Fruit fly (Drosophila melanogaster) whole organism, embryonic: ENCODE results near the gene eIF3d2.

Experiments used
- Bteb2 ChIP-seq: fragments of 200-800 bp; sonication (Bioruptor generic); optimal IDR thresholded peaks from 2 replicates; lab custom pipeline; 2016; ENCODE audit warnings: missing biosample characterization, missing genetic modification characterization
- CG10321 ChIP-seq: fragments of 200-800 bp; sonication (Bioruptor generic); IDR thresholded peaks from 2 replicates; pipeline ENCODE4 v1.3.6; 2022; ENCODE audit warnings: missing biosample characterization, missing genetic modification characterization
- CG11247 ChIP-seq: fragments of 200-800 bp; sonication (Bioruptor generic); IDR thresholded peaks from 2 replicates; pipeline ENCODE4 v1.3.6; 2022; ENCODE audit warnings: missing biosample characterization, missing genetic modification characterization
- CG11456 ChIP-seq: fragments of 200-800 bp; sonication (Bioruptor generic); IDR thresholded peaks from 3 replicates; pipeline ENCODE4 v1.3.6; 2022; ENCODE audit warnings: missing biosample characterization, missing genetic modification characterization
- CG11560 ChIP-seq: fragments of 200-800 bp; sonication (Bioruptor generic); IDR thresholded peaks from 3 replicates; pipeline ENCODE4 v1.3.6; 2022; ENCODE audit warnings: missing biosample characterization, missing genetic modification characterization
- CG12659 ChIP-seq: fragments of 200-800 bp; sonication (Bioruptor generic); optimal IDR thresholded peaks from 3 replicates; lab custom pipeline; 2017; ENCODE audit warnings: mild to moderate bottlenecking, missing biosample characterization, missing genetic modification reagents, missing genetic modification characterization
- CG13287 ChIP-seq: fragments of 200-800 bp; sonication (Bioruptor generic); IDR thresholded peaks from 2 replicates; pipeline ENCODE4 v1.3.6; 2022; ENCODE audit warnings: missing biosample characterization, missing genetic modification characterization; ENCODE audit not compliant: partially characterized antibody
- CG14965 ChIP-seq: fragments of 200-800 bp; sonication (Bioruptor generic); optimal IDR thresholded peaks from 2 replicates; lab custom pipeline; 2016; ENCODE audit warnings: missing biosample characterization, missing genetic modification characterization, borderline replicate concordance
- CG1603 ChIP-seq: fragments of 200-800 bp; sonication (Bioruptor generic); optimal IDR thresholded peaks from 2 replicates; lab custom pipeline; 2019; ENCODE audit warnings: missing biosample characterization, mild to moderate bottlenecking, missing genetic modification characterization, moderate library complexity
- CG2199 ChIP-seq: fragments of 200-800 bp; sonication (Bioruptor generic); IDR thresholded peaks from 3 replicates; pipeline ENCODE4 v1.3.6; 2022; ENCODE audit warnings: missing biosample characterization, missing genetic modification characterization
- CG30020 ChIP-seq: fragments of 200-800 bp; optimal IDR thresholded peaks from 2 replicates; lab custom pipeline; 2019; ENCODE audit warnings: missing biosample characterization, mild to moderate bottlenecking, missing genetic modification characterization, moderate library complexity
- CG31441 ChIP-seq: fragments of 200-800 bp; sonication (Bioruptor generic); IDR thresholded peaks from 2 replicates; pipeline ENCODE4 v1.3.6; 2022; ENCODE audit warnings: missing biosample characterization, missing genetic modification characterization
- CG32767 ChIP-seq: fragments of 200-800 bp; sonication (Bioruptor generic); IDR thresholded peaks from 2 replicates; pipeline ENCODE4 v1.3.6; 2022; ENCODE audit warnings: missing biosample characterization, missing genetic modification characterization
- CG33213 ChIP-seq: fragments of 200-800 bp; sonication (Bioruptor generic); optimal IDR thresholded peaks from 3 replicates; lab custom pipeline; 2016; ENCODE audit warnings: missing biosample characterization, missing genetic modification characterization
- CG3407 ChIP-seq: fragments of 200-800 bp; sonication (Bioruptor generic); optimal IDR thresholded peaks from 2 replicates; lab custom pipeline; 2018; ENCODE audit warnings: missing biosample characterization, mild to moderate bottlenecking, missing genetic modification characterization
- CG42726 ChIP-seq: fragments of 200-800 bp; sonication (Bioruptor generic); IDR thresholded peaks from 2 replicates; pipeline ENCODE4 v1.3.6; 2022; ENCODE audit warnings: missing biosample characterization, missing genetic modification characterization; ENCODE audit not compliant: partially characterized antibody
- CG4282 ChIP-seq: fragments of 200-800 bp; sonication (Bioruptor generic); optimal IDR thresholded peaks from 2 replicates; lab custom pipeline; 2016; ENCODE audit warnings: missing biosample characterization, missing genetic modification characterization
- CG4854 ChIP-seq: fragments of 200-800 bp; sonication (Bioruptor generic); optimal IDR thresholded peaks from 2 replicates; lab custom pipeline; 2016; ENCODE audit warnings: missing biosample characterization, missing genetic modification characterization, inconsistent platforms
- CG6272 ChIP-seq: fragments of 200-800 bp; sonication (Bioruptor generic); IDR thresholded peaks from 2 replicates; pipeline ENCODE4 v1.3.6; 2022; ENCODE audit warnings: missing biosample characterization, missing genetic modification characterization
- CG7928 ChIP-seq: fragments of 200-800 bp; sonication (Bioruptor generic); optimal IDR thresholded peaks from 2 replicates; lab custom pipeline; 2017; ENCODE audit warnings: missing biosample characterization, mild to moderate bottlenecking, missing genetic modification characterization
- CG8765 ChIP-seq: fragments of 200-800 bp; sonication (Bioruptor generic); IDR thresholded peaks from 2 replicates; pipeline ENCODE4 v1.3.6; 2022; ENCODE audit warnings: missing biosample characterization, missing genetic modification characterization
- CG9437 ChIP-seq: fragments of 200-800 bp; sonication (Bioruptor generic); optimal IDR thresholded peaks from 2 replicates; lab custom pipeline; 2018; ENCODE audit warnings: missing biosample characterization, mild to moderate bottlenecking, missing genetic modification characterization
- CTCF ChIP-seq: fragments of 200-800 bp; sonication (Bioruptor generic); optimal IDR thresholded peaks from 2 replicates; lab custom pipeline; 2017; ENCODE audit warnings: missing biosample characterization, mild to moderate bottlenecking, missing genetic modification characterization, moderate library complexity
- Deaf1 ChIP-seq: fragments of 200-800 bp; optimal IDR thresholded peaks from 3 replicates; lab custom pipeline; 2019; ENCODE audit warnings: missing biosample characterization, mild to moderate bottlenecking, missing genetic modification characterization, moderate library complexity
- Dip2 ChIP-seq: fragments of 200-800 bp; sonication (Bioruptor generic); IDR thresholded peaks from 2 replicates; pipeline ENCODE4 v1.3.6; 2022; ENCODE audit warnings: missing biosample characterization, missing genetic modification characterization
- Ets65A ChIP-seq: fragments of 200-800 bp; sonication (Bioruptor generic); peaks from one replicate; lab custom pipeline; 2016; ENCODE audit warnings: missing biosample characterization, missing genetic modification characterization
- GATAe ChIP-seq: fragments of 200-800 bp; sonication (Bioruptor generic); conservative IDR thresholded peaks from 2 replicates; pipeline ENCODE4 v1.3.6; 2022; ENCODE audit warnings: missing biosample characterization, missing genetic modification characterization
- HmgD ChIP-seq: fragments of 200-800 bp; sonication (Bioruptor generic); optimal IDR thresholded peaks from 3 replicates; lab custom pipeline; 2016; ENCODE audit warnings: missing biosample characterization, missing genetic modification characterization
- Meics ChIP-seq: fragments of 200-800 bp; sonication (Bioruptor generic); optimal IDR thresholded peaks from 2 replicates; lab custom pipeline; 2017; ENCODE audit warnings: missing biosample characterization, mild to moderate bottlenecking, missing genetic modification characterization
- NFAT ChIP-seq: fragments of 200-800 bp; sonication (Bioruptor generic); IDR thresholded peaks from 2 replicates; pipeline ENCODE4 v1.3.6; 2022; ENCODE audit warnings: missing biosample characterization, missing genetic modification characterization
- Ptx1 ChIP-seq: fragments of 200-800 bp; sonication (Bioruptor generic); IDR thresholded peaks from 2 replicates; pipeline ENCODE4 v1.3.6; 2022; ENCODE audit warnings: missing biosample characterization, missing genetic modification characterization
- Rfx ChIP-seq: fragments of 200-800 bp; sonication (Bioruptor generic); IDR thresholded peaks from 2 replicates; pipeline ENCODE4 v1.3.6; 2022; ENCODE audit warnings: missing biosample characterization, missing genetic modification characterization
- Sry-β ChIP-seq: fragments of 200-800 bp; sonication (Bioruptor generic); optimal IDR thresholded peaks from 2 replicates; lab custom pipeline; 2018; ENCODE audit warnings: missing biosample characterization, mild to moderate bottlenecking, missing genetic modification characterization, moderate library complexity
- bigmax ChIP-seq: fragments of 200-800 bp; sonication (Bioruptor generic); optimal IDR thresholded peaks from 2 replicates; lab custom pipeline; 2018; ENCODE audit warnings: missing biosample characterization, mild to moderate bottlenecking, missing genetic modification characterization
- chm ChIP-seq: fragments of 200-800 bp; sonication (Bioruptor generic); IDR thresholded peaks from 2 replicates; pipeline ENCODE4 v1.3.6; 2022; ENCODE audit warnings: missing biosample characterization, missing genetic modification characterization
- ci ChIP-seq: fragments of 200-800 bp; sonication (Bioruptor generic); IDR thresholded peaks from 3 replicates; pipeline ENCODE4 v1.3.6; 2022; ENCODE audit warnings: missing biosample characterization, missing genetic modification characterization
- en ChIP-seq: fragments of 200-800 bp; sonication (Bioruptor generic); optimal IDR thresholded peaks from 2 replicates; lab custom pipeline; 2016; ENCODE audit warnings: missing biosample characterization, missing genetic modification characterization
- gfzf ChIP-seq: fragments of 200-800 bp; sonication (Bioruptor generic); optimal IDR thresholded peaks from 2 replicates; lab custom pipeline; 2016; ENCODE audit warnings: missing biosample characterization, mild to moderate bottlenecking, missing genetic modification characterization, moderate library complexity
- ken ChIP-seq: fragments of 200-800 bp; sonication (Bioruptor generic); IDR thresholded peaks from 3 replicates; pipeline ENCODE4 v1.3.6; 2022; ENCODE audit warnings: missing biosample characterization, missing genetic modification characterization
- knrl ChIP-seq: fragments of 200-800 bp; sonication (Bioruptor generic); IDR thresholded peaks from 3 replicates; pipeline ENCODE4 v1.3.6; 2022; ENCODE audit warnings: missing biosample characterization, missing genetic modification characterization; ENCODE audit not compliant: partially characterized antibody
- luna ChIP-seq: fragments of 200-800 bp; sonication (Bioruptor generic); optimal IDR thresholded peaks from 2 replicates; lab custom pipeline; 2016; ENCODE audit warnings: missing biosample characterization, missing genetic modification characterization
- phol ChIP-seq: fragments of 200-800 bp; sonication (Bioruptor generic); optimal IDR thresholded peaks from 3 replicates; lab custom pipeline; 2018; ENCODE audit warnings: missing biosample characterization, mild to moderate bottlenecking, missing genetic modification characterization, moderate library complexity
- pita ChIP-seq: fragments of 200-800 bp; sonication (Bioruptor generic); optimal IDR thresholded peaks from 2 replicates; lab custom pipeline; 2017; ENCODE audit warnings: missing biosample characterization, mild to moderate bottlenecking, missing genetic modification characterization
- prd ChIP-seq, 3 experiments: fragments of >200 bp in 2 of 3; fragments of 200-800 bp in 1 of 3; sonication (Bioruptor generic) in 1 of 3; optimal IDR thresholded peaks in 2 of 3; IDR thresholded peaks in 1 of 3; 2 replicates in 2 of 3; 3 replicates in 1 of 3; pipeline versions ENCODE4 v1.3.6 to Lab custom; 2017 to 2022; ENCODE audit warnings: missing biosample characterization in 1 of 3, missing genetic modification characterization in 1 of 3
- repo ChIP-seq: fragments of 200-800 bp; sonication (Bioruptor generic); optimal IDR thresholded peaks from 2 replicates; lab custom pipeline; 2016; ENCODE audit warnings: missing biosample characterization, missing genetic modification characterization
- sens-2 ChIP-seq: fragments of 200-800 bp; sonication (Bioruptor generic); IDR thresholded peaks from 2 replicates; pipeline ENCODE4 v1.3.6; 2022; ENCODE audit warnings: missing biosample characterization, missing genetic modification characterization
- sisA ChIP-seq: fragments of 200-800 bp; sonication (Bioruptor generic); IDR thresholded peaks from 2 replicates; pipeline ENCODE4 v1.3.6; 2022; ENCODE audit warnings: missing biosample characterization, missing genetic modification characterization
- sug ChIP-seq: fragments of 200-800 bp; optimal IDR thresholded peaks from 2 replicates; lab custom pipeline; 2019; ENCODE audit warnings: missing biosample characterization, mild to moderate bottlenecking, missing genetic modification characterization, moderate library complexity
- tgo ChIP-seq: fragments of 200-800 bp; sonication (Bioruptor generic); IDR thresholded peaks from 3 replicates; pipeline ENCODE4 v1.3.6; 2022; ENCODE audit warnings: missing biosample characterization, missing genetic modification characterization
- vnd ChIP-seq: fragments of 200-800 bp; sonication (Bioruptor generic); IDR thresholded peaks from 3 replicates; pipeline ENCODE4 v1.3.6; 2022; ENCODE audit warnings: missing biosample characterization, missing genetic modification characterization; ENCODE audit not compliant: partially characterized antibody
- zen ChIP-seq: fragments of 200-800 bp; sonication (Bioruptor generic); optimal IDR thresholded peaks from 3 replicates; lab custom pipeline; 2018; ENCODE audit warnings: missing biosample characterization, mild to moderate bottlenecking, missing genetic modification characterization, moderate library complexity

eIF3d2 gene

DNA sequence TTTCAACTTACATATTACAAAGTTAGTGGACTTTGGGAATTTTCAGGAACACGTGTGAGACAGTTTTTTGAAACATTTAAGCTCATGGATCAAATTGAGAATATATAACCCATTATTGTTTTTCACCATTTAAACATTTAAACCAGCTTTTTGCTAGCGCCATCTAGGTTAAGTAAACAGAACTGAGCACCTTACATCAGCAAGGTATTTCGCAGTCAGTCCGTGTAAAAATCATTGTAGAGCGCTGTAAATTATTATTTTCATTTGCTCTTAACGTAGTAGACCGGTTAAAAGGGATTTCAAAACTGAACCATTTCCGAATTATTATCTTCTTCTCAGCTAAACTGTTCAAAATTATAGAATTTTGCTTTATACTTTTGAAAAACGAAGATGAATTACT lies 27.3 kb upstream of the eIF3d2 start, which contains the start of gene Rsbp15 (continued):
- TF ChIP-seq CG6272 (GFP tag; lab: Robert Waterston, UW) (peak; percentile 33; the same call in 1 of the 2 replicates), phol (peak; percentile 13), Rfx (GFP tag; lab: Robert Waterston, UW) (peak; percentile 39; the same call in 1 of the 2 replicates), CG4282 (no peak), Deaf1 (tag; lab: Kevin White, UChicago) (no peak), bigmax (no peak), Ets65A (GFP tag; lab: Kevin White, UChicago) (peak; percentile 86), Bteb2 (GFP tag; lab: Kevin White, UChicago) (no peak), tgo (GFP tag; lab: Robert Waterston, UW) (no peak), CG13287 (GFP tag; lab: Robert Waterston, UW) (peak; percentile 7; the same call in 1 of the 2 replicates), CG33213 (GFP tag; lab: Kevin White, UChicago) (no peak), Meics (no peak), CG12659 (no peak), CG9437 (GFP tag; lab: Kevin White, UChicago) (no peak), GATAe (GFP tag; lab: Robert Waterston, UW) (no peak), sug (no peak), Ptx1 (GFP tag; lab: Robert Waterston, UW) (peak; percentile 35; the same call in 1 of the 2 replicates), HmgD (GFP tag; lab: Kevin White, UChicago) (peak; percentile 23), CG8765 (GFP tag; lab: Robert Waterston, UW) (no peak), Dip2 (GFP tag; lab: Robert Waterston, UW) (peak; percentile 97), repo (GFP tag; lab: Kevin White, UChicago) (no peak), CG31441 (GFP tag; lab: Robert Waterston, UW) (no peak), vnd (GFP tag; lab: Robert Waterston, UW) (0 out of 3 replicates have a peak, but pooled peaks have one; percentile 15), pita (GFP tag; lab: Kevin White, UChicago) (peak; percentile 31), sens-2 (GFP tag; lab: Robert Waterston, UW) (no peak), CG7928 (GFP tag; lab: Kevin White, UChicago) (no peak), ci (GFP tag; lab: Robert Waterston, UW) (0 out of 3 replicates have a peak, but pooled peaks have one; percentile 11), CG10321 (GFP tag; lab: Robert Waterston, UW) (no peak), chm (0 out of 2 replicates have a peak, but pooled peaks have one; percentile 13), CG11456 (GFP tag; lab: Robert Waterston, UW) (peak; percentile 30; the same call in 1 of the 3 replicates), CG3407 (GFP tag; lab: Kevin White, UChicago) (no peak), prd (optimal IDR thresholded peaks at IDR 0.05; lab: Kevin White, UChicago) (peak in 1 of 2 experiments; percentile 87), prd (GFP tag; IDR thresholded peaks at IDR 0.05; lab: Robert Waterston, UW) (no peak), zen (no peak), Sry-β (GFP tag; lab: Kevin White, UChicago) (no peak), CG32767 (no peak), gfzf (no peak), CG11560 (no peak), CG1603 (tag; lab: Kevin White, UChicago) (no peak), CG4854 (GFP tag; lab: Kevin White, UChicago) (no peak), NFAT (GFP tag; lab: Robert Waterston, UW) (peak; percentile 43; the same call in 1 of the 2 replicates), en (GFP tag; lab: Kevin White, UChicago) (no peak), CG11247 (peak; percentile 8; the same call in 1 of the 2 replicates), ken (0 out of 3 replicates have a peak, but pooled peaks have one; percentile 16), CG42726 (0 out of 2 replicates have a peak, but pooled peaks have one; percentile 48), CG14965 (GFP tag; lab: Kevin White, UChicago) (no peak), CG2199 (GFP tag; lab: Robert Waterston, UW) (peak; percentile 65; the same call in 2 of the 3 replicates), sisA (GFP tag; lab: Robert Waterston, UW) (0 out of 2 replicates have a peak, but pooled peaks have one; percentile 18), CTCF (GFP tag; lab: Kevin White, UChicago) (peak; percentile 98), CG30020 (tag; lab: Kevin White, UChicago) (no peak), luna (GFP tag; lab: Kevin White, UChicago) (no peak), knrl (GFP tag; lab: Robert Waterston, UW) (peak; percentile 51; the same call in 2 of the 3 replicates)
